Worm (Caenorhabditis elegans) whole organism, mixed stage, embryonic: ENCODE measurements around the gene C07A4.2.

ENCODE experiments used
- bed-3 ChIP-seq: fragments of 200-800 bp; sonication (Bioruptor generic); optimal IDR thresholded peaks from 3 replicates; lab custom pipeline; 2018; ENCODE audit warnings: mild to moderate bottlenecking, missing genetic modification characterization, moderate library complexity, missing compliant biosample characterization
- elt-3 ChIP-seq: fragments of 150-350 bp; optimal IDR thresholded peaks from 2 replicates; lab custom pipeline; 2014; ENCODE audit warnings: missing biosample characterization, missing genetic modification characterization
- flh-1 ChIP-seq: fragments of 200-800 bp; sonication (Bioruptor generic); optimal IDR thresholded peaks from 2 replicates; lab custom pipeline; 2018; ENCODE audit warnings: mild to moderate bottlenecking, missing genetic modification characterization, moderate library complexity, missing compliant biosample characterization
- hlh-1 ChIP-seq: fragments of 150-350 bp; optimal IDR thresholded peaks from 2 replicates; lab custom pipeline; 2014; ENCODE audit warnings: missing biosample characterization, missing genetic modification reagents, missing genetic modification characterization
- lin-13 ChIP-seq: fragments of 150-350 bp; optimal IDR thresholded peaks from 2 replicates; lab custom pipeline; 2014; ENCODE audit warnings: missing biosample characterization, missing genetic modification characterization
- lsy-2 ChIP-seq: fragments of 150-350 bp; optimal IDR thresholded peaks from 2 replicates; lab custom pipeline; 2014; ENCODE audit warnings: missing biosample characterization, missing genetic modification characterization
- mab-5 ChIP-seq: fragments of 150-350 bp; optimal IDR thresholded peaks from 2 replicates; lab custom pipeline; 2014; ENCODE audit warnings: missing biosample characterization, missing genetic modification characterization
- nhr-12 ChIP-seq: fragments of 150-350 bp; optimal IDR thresholded peaks from 2 replicates; lab custom pipeline; 2014; ENCODE audit warnings: missing biosample characterization, missing genetic modification characterization
- nhr-237 ChIP-seq: fragments of 150-350 bp; optimal IDR thresholded peaks from 2 replicates; lab custom pipeline; 2014; ENCODE audit warnings: missing biosample characterization, missing genetic modification characterization
- pha-4 ChIP-seq: fragments of 150-350 bp; optimal IDR thresholded peaks from 2 replicates; lab custom pipeline; 2018; ENCODE audit warnings: missing biosample characterization, missing genetic modification reagents, missing genetic modification characterization
- snpc-4 ChIP-seq: fragments of 150-350 bp; optimal IDR thresholded peaks from 2 replicates; lab custom pipeline; 2014; ENCODE audit warnings: missing biosample characterization, missing genetic modification characterization
- unc-39 ChIP-seq: fragments of 150-350 bp; optimal IDR thresholded peaks from 2 replicates; lab custom pipeline; 2014; ENCODE audit warnings: missing biosample characterization, missing genetic modification characterization
- unc-62 ChIP-seq: fragments of 150-350 bp; optimal IDR thresholded peaks from 2 replicates; lab custom pipeline; 2014; ENCODE audit warnings: missing biosample characterization, missing genetic modification reagents, missing genetic modification characterization
- zip-8 ChIP-seq: fragments of 150-350 bp; optimal IDR thresholded peaks from 2 replicates; lab custom pipeline; 2014; ENCODE audit warnings: missing biosample characterization, missing genetic modification characterization

DNA sequence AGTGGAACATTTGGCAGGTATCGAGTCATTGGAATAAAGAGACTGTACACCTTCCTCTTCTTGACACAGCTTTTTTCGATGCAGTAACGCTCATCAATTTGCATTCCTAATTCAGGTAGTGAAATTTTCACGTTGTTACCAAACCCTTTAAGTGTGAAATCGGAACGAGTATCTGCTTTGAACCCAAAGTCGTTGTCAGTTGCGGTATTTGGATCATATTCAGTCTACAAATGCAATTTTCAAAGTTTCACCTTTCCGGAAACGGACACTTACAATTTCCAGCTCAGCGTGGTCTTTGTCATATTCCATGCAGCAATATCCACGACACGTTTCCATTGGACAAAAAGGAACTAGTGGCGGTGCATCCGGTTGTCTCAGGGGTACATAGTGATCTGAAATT is 10.6 kb downstream of the C07A4.2 start:
- TF ChIP-seq lsy-2 (tag; lab: Kevin White, UChicago) (no peak), snpc-4 (tag; lab: Kevin White, UChicago) (no peak), nhr-12 (no peak), unc-39 (tag; lab: Kevin White, UChicago) (no peak), pha-4 (tag; lab: Kevin White, UChicago) (no peak), bed-3 (GFP tag; lab: Kevin White, UChicago) (no peak), nhr-237 (no peak), lin-13 (tag; lab: Kevin White, UChicago) (no peak), elt-3 (no peak), zip-8 (tag; lab: Kevin White, UChicago) (no peak), flh-1 (GFP tag; lab: Kevin White, UChicago) (no peak), hlh-1 (no peak), unc-62 (GFP tag; lab: Kevin White, UChicago) (no peak), mab-5 (no peak)
